Worm (Caenorhabditis elegans) whole organism, L3 larva: ENCODE measurements around the gene F27B3.6.

Source experiments
- ceh-82 ChIP-seq: fragments of 150-350 bp; optimal IDR thresholded peaks from 2 replicates; lab custom pipeline; 2014; ENCODE audit warnings: missing biosample characterization, missing genetic modification characterization
- fkh-10 ChIP-seq: sonication (generic microtip); optimal IDR thresholded peaks from 2 replicates; lab custom pipeline; 2017; ENCODE audit warnings: missing biosample characterization, missing genetic modification reagents, missing genetic modification characterization
- fos-1 ChIP-seq: fragments of 150-350 bp; optimal IDR thresholded peaks from 2 replicates; lab custom pipeline; 2014; ENCODE audit warnings: missing biosample characterization, missing genetic modification characterization
- mdl-1 ChIP-seq: fragments of 150-350 bp; optimal IDR thresholded peaks from 2 replicates; lab custom pipeline; 2014; ENCODE audit warnings: missing biosample characterization, missing genetic modification characterization
- nhr-11 ChIP-seq: fragments of 150-350 bp; optimal IDR thresholded peaks from 2 replicates; lab custom pipeline; 2014; ENCODE audit warnings: missing biosample characterization, missing genetic modification characterization
- nhr-28 ChIP-seq: fragments of 150-350 bp; optimal IDR thresholded peaks from 2 replicates; lab custom pipeline; 2014; ENCODE audit warnings: missing biosample characterization, missing genetic modification characterization
- nhr-76 ChIP-seq: fragments of 150-350 bp; sonication (generic microtip); optimal IDR thresholded peaks from 5 replicates; lab custom pipeline; 2014; ENCODE audit warnings: missing biosample characterization, missing genetic modification characterization
- nhr-77 ChIP-seq: fragments of 150-350 bp; optimal IDR thresholded peaks from 2 replicates; lab custom pipeline; 2014; ENCODE audit warnings: missing biosample characterization, missing genetic modification characterization
- pha-4 ChIP-seq: fragments of 150-350 bp; optimal IDR thresholded peaks from 2 replicates; lab custom pipeline; 2014; ENCODE audit warnings: missing biosample characterization, missing genetic modification reagents, missing genetic modification characterization
- snpc-4 ChIP-seq: fragments of 150-350 bp; optimal IDR thresholded peaks from 2 replicates; lab custom pipeline; 2014; ENCODE audit warnings: missing biosample characterization, missing genetic modification characterization
- unc-62 ChIP-seq: fragments of 150-350 bp; sonication (generic microtip); optimal IDR thresholded peaks from 4 replicates; lab custom pipeline; 2014; ENCODE audit warnings: missing biosample characterization, missing genetic modification reagents, missing genetic modification characterization
- zag-1 ChIP-seq: fragments of 150-350 bp; optimal IDR thresholded peaks from 2 replicates; lab custom pipeline; 2014; ENCODE audit warnings: missing biosample characterization, missing genetic modification characterization

DNA sequence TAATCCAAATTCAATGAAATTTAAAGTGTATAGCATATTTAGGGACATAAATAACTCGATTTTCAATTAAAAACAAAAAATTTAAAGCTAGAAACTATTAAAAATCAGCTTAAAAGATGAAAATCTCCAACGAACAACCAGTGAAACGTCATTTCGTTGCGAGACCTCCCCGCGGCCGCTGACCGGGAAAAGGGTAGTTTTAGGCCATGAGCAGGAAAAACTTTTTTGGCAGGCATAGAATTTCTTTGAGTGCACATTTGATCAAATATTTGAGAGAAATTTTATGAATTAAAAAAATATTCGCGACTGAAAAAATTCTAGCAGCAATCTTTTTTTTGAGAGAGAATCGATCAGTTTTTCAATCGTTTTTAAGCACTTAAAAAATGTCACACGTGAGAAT lies 46.9 kb upstream of the F27B3.6 start:
- TF ChIP-seq zag-1 (tag; lab: Kevin White, UChicago) (no peak), fkh-10 (GFP tag; lab: Kevin White, UChicago) (no peak), nhr-11 (tag; lab: Kevin White, UChicago) (no peak), mdl-1 (tag; lab: Kevin White, UChicago) (no peak), snpc-4 (peak; percentile 12), fos-1 (tag; lab: Kevin White, UChicago) (no peak), unc-62 (GFP tag; lab: Kevin White, UChicago) (no peak), pha-4 (tag; lab: Kevin White, UChicago) (peak; percentile 59), nhr-28 (tag; lab: Kevin White, UChicago) (no peak), ceh-82 (tag; lab: Kevin White, UChicago) (no peak), nhr-77 (tag; lab: Kevin White, UChicago) (no peak), nhr-76 (tag; lab: Kevin White, UChicago) (no peak)
